Worm (Caenorhabditis elegans) whole organism, L1 larva: ENCODE data around the gene tbx-11.
A peak's percentile ranks its signal among the peaks of the same experiment; 100 is the strongest.

Source experiments
- C34B4.2 ChIP-seq: sonication (generic microtip); optimal IDR thresholded peaks from 2 replicates; lab custom pipeline; 2017; ENCODE audit warnings: mild to moderate bottlenecking, missing genetic modification characterization, missing compliant biosample characterization
- F16B12.6 ChIP-seq: fragments of 150-350 bp; optimal IDR thresholded peaks from 2 replicates; lab custom pipeline; 2014; ENCODE audit warnings: missing biosample characterization, missing genetic modification characterization
- Y116A8C.19 ChIP-seq: sonication (generic microtip); optimal IDR thresholded peaks from 2 replicates; lab custom pipeline; 2016; ENCODE audit warnings: missing compliant biosample characterization, missing genetic modification characterization, borderline replicate concordance
- alr-1 ChIP-seq: fragments of 200-800 bp; sonication (Bioruptor generic); optimal IDR thresholded peaks from 2 replicates; lab custom pipeline; 2018; ENCODE audit warnings: borderline replicate concordance, mild to moderate bottlenecking, missing genetic modification characterization, missing compliant biosample characterization
- blmp-1 ChIP-seq: fragments of 150-350 bp; optimal IDR thresholded peaks from 2 replicates; lab custom pipeline; 2014; ENCODE audit warnings: missing biosample characterization, missing genetic modification characterization
- ceh-63 ChIP-seq: fragments of 200-800 bp; sonication (Bioruptor generic); optimal IDR thresholded peaks from 2 replicates; lab custom pipeline; 2018; ENCODE audit warnings: mild to moderate bottlenecking, missing genetic modification characterization, missing compliant biosample characterization
- dsc-1 ChIP-seq: sonication (generic microtip); optimal IDR thresholded peaks from 2 replicates; lab custom pipeline; 2016; ENCODE audit warnings: mild to moderate bottlenecking, missing genetic modification characterization, missing compliant biosample characterization
- efl-1 ChIP-seq, 4 experiments: fragments of 150-350 bp; optimal IDR thresholded peaks in 3 of 4; peaks in 1 of 4; 1 replicate in 1 of 4; 2 replicates in 3 of 4; lab custom pipeline; 2014; ENCODE audit warnings: missing biosample characterization in 2 of 4, missing genetic modification characterization in 2 of 4, missing genetic modification reagents in 2 of 4
- efl-3 ChIP-seq: fragments of 200-800 bp; sonication (Bioruptor generic); optimal IDR thresholded peaks from 2 replicates; lab custom pipeline; 2018; ENCODE audit warnings: mild to moderate bottlenecking, missing genetic modification characterization, missing compliant biosample characterization
- egl-13 ChIP-seq: sonication (generic microtip); optimal IDR thresholded peaks from 2 replicates; lab custom pipeline; 2016; ENCODE audit warnings: missing genotype, missing genetic modification reagents, missing genetic modification characterization, missing compliant biosample characterization
- elt-2 ChIP-seq: sonication (generic microtip); optimal IDR thresholded peaks from 2 replicates; lab custom pipeline; 2016; ENCODE audit warnings: missing genetic modification characterization, mild to moderate bottlenecking, inconsistent platforms, missing compliant biosample characterization, missing genetic modification reagents
- elt-3 ChIP-seq, 6 experiments: fragments of 150-350 bp in 1 of 6; sonication (generic microtip); optimal IDR thresholded peaks; 2 replicates each; lab custom pipeline; 2017 to 2018; ENCODE audit warnings: missing biosample characterization in 6 of 6, missing genetic modification characterization in 6 of 6, inconsistent platforms in 1 of 6
- fkh-4 ChIP-seq: sonication (generic microtip); optimal IDR thresholded peaks from 2 replicates; lab custom pipeline; 2016; ENCODE audit warnings: missing compliant biosample characterization, missing genetic modification characterization, borderline replicate concordance
- fkh-8 ChIP-seq: sonication (generic microtip); optimal IDR thresholded peaks from 2 replicates; lab custom pipeline; 2016; ENCODE audit warnings: mild to moderate bottlenecking, missing genetic modification characterization, missing compliant biosample characterization
- fos-1 ChIP-seq: fragments of 150-350 bp; optimal IDR thresholded peaks from 2 replicates; lab custom pipeline; 2014; ENCODE audit warnings: missing biosample characterization, missing genetic modification characterization
- grh-1 ChIP-seq: fragments of 200-800 bp; sonication (Bioruptor generic); IDR thresholded peaks from 2 replicates; pipeline ENCODE4 v1.3.6; 2022; ENCODE audit warnings: missing genetic modification reagents, missing genetic modification characterization, missing compliant biosample characterization
- hlh-17 ChIP-seq: fragments of 200-800 bp; sonication (Bioruptor generic); optimal IDR thresholded peaks from 2 replicates; lab custom pipeline; 2018; ENCODE audit warnings: missing genetic modification characterization, mild to moderate bottlenecking, missing compliant biosample characterization, moderate library complexity, borderline replicate concordance
- hlh-4 ChIP-seq: sonication (generic microtip); optimal IDR thresholded peaks from 2 replicates; lab custom pipeline; 2016; ENCODE audit warnings: mild to moderate bottlenecking, missing genetic modification characterization, missing compliant biosample characterization
- isw-1 ChIP-seq: fragments of 200-800 bp; sonication (Bioruptor generic); IDR thresholded peaks from 2 replicates; pipeline ENCODE4 v1.3.6; 2022; ENCODE audit warnings: missing genetic modification characterization, missing compliant biosample characterization
- lin-13 ChIP-seq: fragments of 150-350 bp; optimal IDR thresholded peaks from 2 replicates; lab custom pipeline; 2014; ENCODE audit warnings: missing biosample characterization, missing genetic modification reagents, missing genetic modification characterization
- lin-14 ChIP-seq: fragments of 200-800 bp; sonication (Bioruptor generic); optimal IDR thresholded peaks from 2 replicates; lab custom pipeline; 2018; ENCODE audit warnings: mild to moderate bottlenecking, missing genetic modification characterization, moderate library complexity, missing compliant biosample characterization
- lin-39 ChIP-seq: fragments of 150-350 bp; optimal IDR thresholded peaks from 2 replicates; lab custom pipeline; 2014; ENCODE audit warnings: missing biosample characterization, missing genetic modification reagents, missing genetic modification characterization
- lir-3 ChIP-seq: sonication (generic microtip); optimal IDR thresholded peaks from 2 replicates; lab custom pipeline; 2016; ENCODE audit warnings: mild to moderate bottlenecking, missing genetic modification characterization, moderate library complexity, missing compliant biosample characterization; ENCODE audit not compliant: poor library complexity
- lsy-2 ChIP-seq, 2 experiments: fragments of 150-350 bp; optimal IDR thresholded peaks; 2 replicates each; lab custom pipeline; 2014; ENCODE audit warnings: missing biosample characterization in 2 of 2, missing genetic modification characterization in 2 of 2
- mep-1 ChIP-seq: fragments of 150-350 bp; optimal IDR thresholded peaks from 2 replicates; lab custom pipeline; 2014; ENCODE audit warnings: missing biosample characterization, missing genetic modification characterization
- nhr-11 ChIP-seq: fragments of 150-350 bp; optimal IDR thresholded peaks from 2 replicates; lab custom pipeline; 2014; ENCODE audit warnings: missing biosample characterization, missing genetic modification characterization
- nhr-12 ChIP-seq: sonication (generic microtip); optimal IDR thresholded peaks from 2 replicates; lab custom pipeline; 2017; ENCODE audit warnings: missing biosample characterization, missing genetic modification characterization
- nhr-28 ChIP-seq: fragments of 150-350 bp; optimal IDR thresholded peaks from 2 replicates; lab custom pipeline; 2014; ENCODE audit warnings: missing biosample characterization, missing genetic modification characterization
- nhr-84 ChIP-seq: sonication (generic microtip); optimal IDR thresholded peaks from 2 replicates; lab custom pipeline; 2017; ENCODE audit warnings: missing biosample characterization, missing genetic modification characterization
- nhr-90 ChIP-seq: sonication (generic microtip); optimal IDR thresholded peaks from 2 replicates; lab custom pipeline; 2016; ENCODE audit warnings: mild to moderate bottlenecking, missing genetic modification characterization, missing compliant biosample characterization; ENCODE audit not compliant: poor library complexity
- pax-3 ChIP-seq: fragments of 200-800 bp; sonication (Bioruptor generic); optimal IDR thresholded peaks from 2 replicates; lab custom pipeline; 2018; ENCODE audit warnings: mild to moderate bottlenecking, missing genetic modification characterization, moderate library complexity, missing compliant biosample characterization
- rnt-1 ChIP-seq: sonication (generic microtip); optimal IDR thresholded peaks from 2 replicates; lab custom pipeline; 2016; ENCODE audit warnings: mild to moderate bottlenecking, missing genetic modification characterization, moderate library complexity, missing compliant biosample characterization
- snpc-4 ChIP-seq: fragments of 150-350 bp; optimal IDR thresholded peaks from 2 replicates; lab custom pipeline; 2014; ENCODE audit warnings: missing biosample characterization, missing genetic modification characterization
- sptf-1 ChIP-seq: fragments of 150-350 bp; optimal IDR thresholded peaks from 2 replicates; lab custom pipeline; 2014; ENCODE audit warnings: missing biosample characterization, missing genetic modification characterization
- sup-37 ChIP-seq: fragments of 200-800 bp; sonication (Bioruptor generic); optimal IDR thresholded peaks from 2 replicates; lab custom pipeline; 2018; ENCODE audit warnings: mild to moderate bottlenecking, missing genetic modification characterization, missing compliant biosample characterization
- swsn-7 ChIP-seq: sonication (generic microtip); optimal IDR thresholded peaks from 2 replicates; lab custom pipeline; 2016; ENCODE audit warnings: missing genetic modification characterization, missing compliant biosample characterization
- tbx-2 ChIP-seq: sonication (generic microtip); optimal IDR thresholded peaks from 2 replicates; lab custom pipeline; 2016; ENCODE audit warnings: missing genetic modification characterization, missing compliant biosample characterization
- tlp-1 ChIP-seq: fragments of 150-350 bp; optimal IDR thresholded peaks from 2 replicates; lab custom pipeline; 2014; ENCODE audit warnings: missing biosample characterization, missing genetic modification characterization
- unc-86 ChIP-seq: sonication (generic microtip); optimal IDR thresholded peaks from 2 replicates; lab custom pipeline; 2016; ENCODE audit warnings: missing genetic modification characterization, missing compliant biosample characterization
- unc-98 ChIP-seq: fragments of 200-800 bp; sonication (Bioruptor generic); IDR thresholded peaks from 2 replicates; pipeline ENCODE4 v1.3.6; 2022; ENCODE audit warnings: missing genetic modification characterization, missing compliant biosample characterization
- vab-15 ChIP-seq: sonication (generic microtip); optimal IDR thresholded peaks from 2 replicates; lab custom pipeline; 2017; ENCODE audit warnings: missing genotype, mild to moderate bottlenecking, missing genetic modification characterization, missing compliant biosample characterization
- xbp-1 ChIP-seq: sonication (generic microtip); optimal IDR thresholded peaks from 2 replicates; lab custom pipeline; 2016; ENCODE audit warnings: missing genetic modification characterization, missing compliant biosample characterization

The tbx-11 gene

ce11 chrIII:6046881-6047280 is at the start of gene tbx-11:
tbx-11 (minus strand) TSS chrIII:6046981.
- TF ChIP-seq efl-1 (optimal IDR thresholded peaks at IDR 0.05; lab: Kevin White, UChicago) (no peak), efl-1 (GFP tag; optimal IDR thresholded peaks at IDR 0.05 in 1 of 2; lab: Kevin White, UChicago) (peak in 1 of 2 experiments; percentile 14), unc-86 (no peak)

ce11 chrIII:6095654-6096053 is 48.9 kb upstream of the tbx-11 start:
- peak; percentile 92 for TF ChIP-seq blmp-1 (tag; lab: Kevin White, UChicago)
- TF ChIP-seq snpc-4 (tag; lab: Kevin White, UChicago), result no peak
- TF ChIP-seq egl-13 (tag; lab: Kevin White, UChicago), result no peak
- TF ChIP-seq, all 84 proteins: peak for 1

- peak; percentile 70 for TF ChIP-seq elt-2
- TF ChIP-seq tlp-1 (tag; lab: Kevin White, UChicago), result no peak
Observed at ce11 chrIII:6087705-6088359, 41.1 kb upstream of the tbx-11 start, which contains the start of gene wht-1. wht-1 (minus strand) TSS chrIII:6087755.

ce11 chrIII:6085311-6085710 is 38.5 kb upstream of the tbx-11 start:
- TF ChIP-seq fkh-8 (tag; lab: Kevin White, UChicago) (no peak), xbp-1 (tag; lab: Kevin White, UChicago) (no peak), tbx-2 (no peak), alr-1 (tag; lab: Kevin White, UChicago) (no peak), unc-98 (no peak), hlh-17 (no peak), swsn-7 (no peak), efl-3 (no peak), elt-3 (tag; optimal IDR thresholded peaks at IDR 0.05; lab: Kevin White, UChicago) (no peak), grh-1 (GFP tag; lab: Robert Waterston, UW) (no peak), C34B4.2 (tag; lab: Kevin White, UChicago) (no peak), nhr-11 (no peak), ceh-63 (GFP tag; lab: Kevin White, UChicago) (no peak), nhr-28 (tag; lab: Kevin White, UChicago) (no peak), Y116A8C.19 (tag; lab: Kevin White, UChicago) (no peak), nhr-12 (tag; lab: Kevin White, UChicago) (no peak)
- TF ChIP-seq, all 84 proteins: peak for 0

- peak in 1 of 2 experiments; percentile 2 for TF ChIP-seq lsy-2 (tag; optimal IDR thresholded peaks at IDR 0.05; lab: Kevin White, UChicago)
- TF ChIP-seq lin-14 (GFP tag; lab: Kevin White, UChicago), result peak; percentile 37
- no peak for TF ChIP-seq C34B4.2 (tag; lab: Kevin White, UChicago)
Observed at ce11 chrIII:6080263-6080662, 33.5 kb upstream of the tbx-11 start, which contains the start of gene attf-4. attf-4 (plus strand) TSS chrIII:6080563.

ce11 chrIII:6078917-6079316 is 32.1 kb upstream of the tbx-11 start:
- TF ChIP-seq sup-37 (no peak), hlh-4 (tag; lab: Kevin White, UChicago) (no peak), rnt-1 (tag; lab: Kevin White, UChicago) (peak; percentile 43), lsy-2 (tag; optimal IDR thresholded peaks at IDR 0.05; lab: Kevin White, UChicago) (peak in 1 of 2 experiments; percentile 29), vab-15 (tag; lab: Kevin White, UChicago) (peak; percentile 30), F16B12.6 (tag; lab: Kevin White, UChicago) (no peak), lin-14 (GFP tag; lab: Kevin White, UChicago) (peak; percentile 53), pax-3 (tag; lab: Kevin White, UChicago) (no peak), fkh-8 (tag; lab: Kevin White, UChicago) (no peak), nhr-84 (tag; lab: Kevin White, UChicago) (no peak), fkh-4 (tag; lab: Kevin White, UChicago) (no peak), mep-1 (tag; lab: Kevin White, UChicago) (peak; percentile 25), fos-1 (tag; lab: Kevin White, UChicago) (no peak), elt-3 (tag; optimal IDR thresholded peaks at IDR 0.05; lab: Kevin White, UChicago) (no peak), dsc-1 (tag; lab: Kevin White, UChicago) (no peak), lin-13 (no peak), isw-1 (GFP tag; lab: Robert Waterston, UW) (no peak), lin-39 (tag; lab: Kevin White, UChicago) (no peak), sptf-1 (tag; lab: Kevin White, UChicago) (no peak), lir-3 (tag; lab: Kevin White, UChicago) (no peak), nhr-90 (tag; lab: Kevin White, UChicago) (no peak)
